Worm (Caenorhabditis elegans): Measurements from ENCODE around the gene C03B1.5.

ce11 chrX:6353763-6354162, 1.6 kb upstream of the C03B1.5 start:
- TF ChIP-seq nhr-2 (tag; optimal IDR thresholded peaks at IDR 0.05) (no peak), ztf-11 (tag; optimal IDR thresholded peaks at IDR 0.05) (no peak), mep-1 (tag; optimal IDR thresholded peaks at IDR 0.05) (no peak), mls-2 (tag; optimal IDR thresholded peaks at IDR 0.05) (no peak)
